In genomic region chr3L:12265526-12266342, dm6 we compare ENCODE assay signal across 5 fruit fly cellular contexts.
A peak's percentile ranks its signal among the peaks of the same experiment; 100 is the strongest.
TF ChIP-seq lines count a peak whose summit lies in the region.

No protein-coding gene starts in this region.

- no peak for TF ChIP-seq CTCF in whole organism, embryonic (GFP tag; optimal IDR thresholded peaks at IDR 0.05; lab: Kevin White, UChicago)

TF ChIP-seq in whole organism, adult, 20 proteins besides CTCF, POLR2A, EP300 and RAD21 (continues in another document):
- TF ChIP-seq Crg-1 (GFP tag; optimal IDR thresholded peaks at IDR 0.05; lab: Kevin White, UChicago): no peak
- TF ChIP-seq CG11617 (GFP tag; optimal IDR thresholded peaks at IDR 0.05; lab: Kevin White, UChicago): no peak
- TF ChIP-seq CG12768 (GFP tag; optimal IDR thresholded peaks at IDR 0.05; lab: Kevin White, UChicago): peak; percentile 5
- no peak for TF ChIP-seq kay (GFP tag; lab: Kevin White, UChicago; ENCODE audit: borderline replicate concordance)
- peak; percentile 25 for TF ChIP-seq ovo (GFP tag; optimal IDR thresholded peaks at IDR 0.05; lab: Kevin White, UChicago)
- TF ChIP-seq cnc (optimal IDR thresholded peaks at IDR 0.05; lab: Kevin White, UChicago): peak; percentile 64 to 74
- no peak for TF ChIP-seq CG14711 (tag; optimal IDR thresholded peaks at IDR 0.05; lab: Kevin White, UChicago)
- TF ChIP-seq pad (GFP tag; optimal IDR thresholded peaks at IDR 0.05; lab: Kevin White, UChicago): peak; percentile 7
- peak; percentile 6 for TF ChIP-seq cic (GFP tag; optimal IDR thresholded peaks at IDR 0.05; lab: Kevin White, UChicago)
- no peak for TF ChIP-seq CG1620 (GFP tag; optimal IDR thresholded peaks at IDR 0.05; lab: Kevin White, UChicago)
- no peak for TF ChIP-seq toe (GFP tag; optimal IDR thresholded peaks at IDR 0.05; lab: Kevin White, UChicago)
- TF ChIP-seq tj (GFP tag; optimal IDR thresholded peaks at IDR 0.05; lab: Kevin White, UChicago): peak; percentile 60
- peak; percentile 26 for TF ChIP-seq CG33017 (tag; optimal IDR thresholded peaks at IDR 0.05; lab: Kevin White, UChicago)
- TF ChIP-seq Hr96 (GFP tag; optimal IDR thresholded peaks at IDR 0.05; lab: Kevin White, UChicago): no peak
- TF ChIP-seq CG7045 (GFP tag; optimal IDR thresholded peaks at IDR 0.05; lab: Kevin White, UChicago): no peak
- no peak for TF ChIP-seq bab1 (GFP tag; optimal IDR thresholded peaks at IDR 0.05; lab: Kevin White, UChicago)
- TF ChIP-seq CG5204 (GFP tag; optimal IDR thresholded peaks at IDR 0.05; lab: Kevin White, UChicago): no peak
- no peak for TF ChIP-seq Mnt (GFP tag; optimal IDR thresholded peaks at IDR 0.05; lab: Kevin White, UChicago)
- no peak for TF ChIP-seq CG7101 (tag; optimal IDR thresholded peaks at IDR 0.05; lab: Kevin White, UChicago)

TF ChIP-seq in whole organism, embryonic, 481 proteins besides CTCF, POLR2A, EP300 and RAD21 (continues in another document):
- TF ChIP-seq Sox100B (GFP tag; optimal IDR thresholded peaks at IDR 0.05; lab: Kevin White, UChicago) (no peak), Asciz (GFP tag; optimal IDR thresholded peaks at IDR 0.05; lab: Kevin White, UChicago) (no peak), corto (GFP tag; optimal IDR thresholded peaks at IDR 0.05; lab: Kevin White, UChicago) (peak; percentile 33), Blimp-1 (GFP tag; optimal IDR thresholded peaks at IDR 0.05; lab: Kevin White, UChicago) (no peak), Pdp1 (GFP tag; optimal IDR thresholded peaks at IDR 0.05; lab: Kevin White, UChicago) (peak in 1 of 2 experiments; percentile 39), nom (GFP tag; optimal IDR thresholded peaks at IDR 0.05; lab: Kevin White, UChicago) (peak; percentile 88), CG2199 (GFP tag; IDR thresholded peaks at IDR 0.05; lab: Robert Waterston, UW) (peak; percentile 68; the same call in 1 of the 3 replicates), CG6689 (GFP tag; IDR thresholded peaks at IDR 0.05; lab: Robert Waterston, UW) (no peak), oc (tag; optimal IDR thresholded peaks at IDR 0.05; lab: Kevin White, UChicago) (no peak), lbe (GFP tag; optimal IDR thresholded peaks at IDR 0.05; lab: Kevin White, UChicago) (peak; percentile 4), unpg (GFP tag; optimal IDR thresholded peaks at IDR 0.05; lab: Kevin White, UChicago) (no peak), CG17568 (GFP tag; optimal IDR thresholded peaks at IDR 0.05; lab: Kevin White, UChicago) (no peak), Elba2 (GFP tag; optimal IDR thresholded peaks at IDR 0.05; lab: Kevin White, UChicago) (peak; percentile 2), dmrt99B (tag; optimal IDR thresholded peaks at IDR 0.05; lab: Kevin White, UChicago) (no peak), Nf-YC (tag; optimal IDR thresholded peaks at IDR 0.05; lab: Kevin White, UChicago) (peak; percentile 3), Antp (GFP tag; optimal IDR thresholded peaks at IDR 0.05; lab: Kevin White, UChicago) (no peak), ATbp (GFP tag; optimal IDR thresholded peaks at IDR 0.05; lab: Kevin White, UChicago) (peak; percentile 60), cg (GFP tag; optimal IDR thresholded peaks at IDR 0.05; lab: Kevin White, UChicago) (peak; percentile 94), Deaf1 (tag; optimal IDR thresholded peaks at IDR 0.05; lab: Kevin White, UChicago) (no peak)

TF ChIP-seq in whole organism, prepupa, 60 proteins besides CTCF, POLR2A, EP300 and RAD21 (continues in another document):
- no peak for TF ChIP-seq lz (GFP tag; optimal IDR thresholded peaks at IDR 0.05; lab: Kevin White, UChicago)
- no peak for TF ChIP-seq acj6 (GFP tag; optimal IDR thresholded peaks at IDR 0.05; lab: Kevin White, UChicago)
- peak; percentile 23 for TF ChIP-seq fd59A (GFP tag; optimal IDR thresholded peaks at IDR 0.05; lab: Kevin White, UChicago)
- TF ChIP-seq topi (GFP tag; optimal IDR thresholded peaks at IDR 0.05; lab: Kevin White, UChicago): no peak
- peak; percentile 43 for TF ChIP-seq CG10669 (GFP tag; optimal IDR thresholded peaks at IDR 0.05; lab: Kevin White, UChicago)
- peak; percentile 80 for TF ChIP-seq CG16779 (tag; optimal IDR thresholded peaks at IDR 0.05; lab: Kevin White, UChicago)
- TF ChIP-seq CG6276 (GFP tag; optimal IDR thresholded peaks at IDR 0.05; lab: Kevin White, UChicago): peak; percentile 93
- TF ChIP-seq CG15336 (GFP tag; IDR thresholded peaks at IDR 0.05; lab: Robert Waterston, UW): peak; percentile 87
- peak; percentile 9 for TF ChIP-seq CG11762 (GFP tag; optimal IDR thresholded peaks at IDR 0.05; lab: Kevin White, UChicago; ENCODE audit: insufficient read depth)
- peak; percentile 91 for TF ChIP-seq eg (GFP tag; IDR thresholded peaks at IDR 0.05; lab: Robert Waterston, UW)
- no peak for TF ChIP-seq pdm3 (GFP tag; optimal IDR thresholded peaks at IDR 0.05; lab: Kevin White, UChicago)
- TF ChIP-seq CG32006 (GFP tag; optimal IDR thresholded peaks at IDR 0.05; lab: Kevin White, UChicago): peak; percentile 41
- TF ChIP-seq Ets96B (tag; optimal IDR thresholded peaks at IDR 0.05; lab: Kevin White, UChicago): peak; percentile 59
- peak; percentile 24; the same call in 1 of the 2 replicates for TF ChIP-seq CG11294 (GFP tag; IDR thresholded peaks at IDR 0.05; lab: Robert Waterston, UW)
- peak; percentile 11 for TF ChIP-seq CG1621 (tag; optimal IDR thresholded peaks at IDR 0.05; lab: Kevin White, UChicago)
- peak; percentile 11 for TF ChIP-seq CG8632 (GFP tag; optimal IDR thresholded peaks at IDR 0.05; lab: Kevin White, UChicago)
- no peak for TF ChIP-seq CG6792 (GFP tag; optimal IDR thresholded peaks at IDR 0.05; lab: Kevin White, UChicago)
- no peak for TF ChIP-seq CG11902 (GFP tag; optimal IDR thresholded peaks at IDR 0.05; lab: Kevin White, UChicago)
- TF ChIP-seq fkh (GFP tag; optimal IDR thresholded peaks at IDR 0.05; lab: Kevin White, UChicago): peak; percentile 62

TF ChIP-seq in whole organism, pupa, 21 proteins besides CTCF, POLR2A, EP300 and RAD21:
- TF ChIP-seq rn (GFP tag; IDR thresholded peaks at IDR 0.05; lab: Robert Waterston, UW) (peak; percentile 46; the same call in 1 of the 2 replicates), CG9948 (tag; optimal IDR thresholded peaks at IDR 0.05; lab: Kevin White, UChicago) (peak; percentile 18), CG12605 (GFP tag; IDR thresholded peaks at IDR 0.05; lab: Robert Waterston, UW) (peak; percentile 95), CG32121 (GFP tag; IDR thresholded peaks at IDR 0.05; lab: Robert Waterston, UW) (peak; percentile 76), EcR (GFP tag; optimal IDR thresholded peaks at IDR 0.05; lab: Kevin White, UChicago) (peak; percentile 40), CG15710 (tag; optimal IDR thresholded peaks at IDR 0.05; lab: Kevin White, UChicago) (peak; percentile 68), CG8301 (tag; optimal IDR thresholded peaks at IDR 0.05; lab: Kevin White, UChicago) (peak; percentile 74), CG13204 (GFP tag; optimal IDR thresholded peaks at IDR 0.05; lab: Kevin White, UChicago) (peak; percentile 69), D1 (tag; optimal IDR thresholded peaks at IDR 0.05; lab: Kevin White, UChicago) (peak; percentile 31), CG17806 (tag; optimal IDR thresholded peaks at IDR 0.05; lab: Kevin White, UChicago) (peak; percentile 51), Pif1A (GFP tag; optimal IDR thresholded peaks at IDR 0.05; lab: Kevin White, UChicago) (peak; percentile 61), fd96Ca (GFP tag; IDR thresholded peaks at IDR 0.05; lab: Robert Waterston, UW) (peak; percentile 69), CG34367 (tag; optimal IDR thresholded peaks at IDR 0.05; lab: Kevin White, UChicago) (peak; percentile 62), Snoo (tag; optimal IDR thresholded peaks at IDR 0.05; lab: Kevin White, UChicago) (no peak), Pif1B (GFP tag; optimal IDR thresholded peaks at IDR 0.05; lab: Kevin White, UChicago) (peak; percentile 63), CG8159 (tag; optimal IDR thresholded peaks at IDR 0.05; lab: Kevin White, UChicago) (peak; percentile 55), gl (tag; optimal IDR thresholded peaks at IDR 0.05; lab: Kevin White, UChicago) (peak; percentile 84), CG14655 (GFP tag; optimal IDR thresholded peaks at IDR 0.05; lab: Kevin White, UChicago) (peak; percentile 75), CG10348 (GFP tag; IDR thresholded peaks at IDR 0.05; lab: Robert Waterston, UW) (no peak), Ets98B (GFP tag; IDR thresholded peaks at IDR 0.05; lab: Robert Waterston, UW) (peak; percentile 79), CG4496 (GFP tag; IDR thresholded peaks at IDR 0.05; lab: Robert Waterston, UW) (peak; percentile 90)
TF ChIP-seq in whole organism, pupa: peak in this region for 19.

TF ChIP-seq in whole organism, wandering third instar larva, 38 proteins besides CTCF, POLR2A, EP300 and RAD21:
- TF ChIP-seq sage (GFP tag; optimal IDR thresholded peaks at IDR 0.05; lab: Kevin White, UChicago): peak; percentile 55
- TF ChIP-seq Sp1 (GFP tag; optimal IDR thresholded peaks at IDR 0.05; lab: Kevin White, UChicago): peak; percentile 50
- no peak for TF ChIP-seq Hnf4 (GFP tag; optimal IDR thresholded peaks at IDR 0.05; lab: Kevin White, UChicago)
- TF ChIP-seq Hr78 (GFP tag; optimal IDR thresholded peaks at IDR 0.05; lab: Kevin White, UChicago): no peak
- no peak for TF ChIP-seq ey (GFP tag; optimal IDR thresholded peaks at IDR 0.05; lab: Kevin White, UChicago)
- no peak for TF ChIP-seq CG32264 (GFP tag; optimal IDR thresholded peaks at IDR 0.05; lab: Kevin White, UChicago)
- TF ChIP-seq Vsx2 (GFP tag; optimal IDR thresholded peaks at IDR 0.05; lab: Kevin White, UChicago; ENCODE audit: partially characterized antibody): no peak
- peak; percentile 9 for TF ChIP-seq Rel (GFP tag; optimal IDR thresholded peaks at IDR 0.05; lab: Kevin White, UChicago)
- TF ChIP-seq Rel (tag; optimal IDR thresholded peaks at IDR 0.05; lab: Kevin White, UChicago): no peak
- no peak for TF ChIP-seq CG9705 (GFP tag; optimal IDR thresholded peaks at IDR 0.05; lab: Kevin White, UChicago)
- no peak for TF ChIP-seq Dfd (GFP tag; optimal IDR thresholded peaks at IDR 0.05; lab: Kevin White, UChicago)
